Worm (Caenorhabditis elegans): ENCODE data around the gene dpy-27.

DNA sequence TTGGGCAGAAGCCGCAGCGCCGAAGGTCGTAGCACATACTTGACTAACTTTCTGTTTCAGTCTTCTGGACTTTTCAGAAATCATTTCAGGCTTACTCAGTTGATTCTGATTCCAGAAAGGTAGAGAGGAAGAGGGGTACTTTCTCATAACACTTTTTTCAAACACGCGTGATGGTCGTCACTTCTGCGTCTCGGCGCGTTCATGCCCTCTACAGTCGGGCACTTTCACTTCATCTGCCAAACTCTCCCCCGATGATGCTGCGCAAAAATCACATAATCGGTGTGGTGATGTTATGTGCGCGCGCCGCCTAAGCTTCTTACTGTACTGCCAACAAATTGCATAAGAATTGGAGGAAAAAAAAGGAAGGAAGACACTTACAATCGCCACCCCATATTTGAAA is 11.9 kb downstream of the dpy-27 start:
- TF ChIP-seq tbx-7 (tag; optimal IDR thresholded peaks at IDR 0.05): no peak
- no peak for TF ChIP-seq madf-2 (tag; optimal IDR thresholded peaks at IDR 0.05)
- no peak for TF ChIP-seq hlh-30 (tag; optimal IDR thresholded peaks at IDR 0.05; ENCODE audit: insufficient read depth)
- no peak for TF ChIP-seq unc-55 (GFP tag; optimal IDR thresholded peaks at IDR 0.05)
- no peak for TF ChIP-seq ama-1 (optimal IDR thresholded peaks at IDR 0.05)
- TF ChIP-seq ttx-3 (tag; optimal IDR thresholded peaks at IDR 0.05): no peak
- TF ChIP-seq dve-1 (tag; optimal IDR thresholded peaks at IDR 0.05): no peak
- TF ChIP-seq lin-11 (tag; optimal IDR thresholded peaks at IDR 0.05): no peak
- no peak for TF ChIP-seq ceh-45 (GFP tag; IDR thresholded peaks at IDR 0.05)
